Worm (Caenorhabditis elegans) whole organism, L1 larva: ENCODE data around the gene B0348.1.
A peak's percentile ranks its signal among the peaks of the same experiment; 100 is the strongest.

Experiments used
- C16A3.4 ChIP-seq: fragments of 150-350 bp; optimal IDR thresholded peaks from 2 replicates; lab custom pipeline; 2014; ENCODE audit warnings: missing biosample characterization, missing genetic modification characterization
- Y116A8C.19 ChIP-seq: sonication (generic microtip); optimal IDR thresholded peaks from 2 replicates; lab custom pipeline; 2016; ENCODE audit warnings: missing compliant biosample characterization, missing genetic modification characterization, borderline replicate concordance
- aly-2 ChIP-seq: fragments of 150-350 bp; optimal IDR thresholded peaks from 2 replicates; lab custom pipeline; 2014; ENCODE audit warnings: missing biosample characterization, missing genetic modification characterization
- ceh-8 ChIP-seq: fragments of 200-800 bp; sonication (Bioruptor generic); optimal IDR thresholded peaks from 2 replicates; lab custom pipeline; 2018; ENCODE audit warnings: mild to moderate bottlenecking, missing genetic modification characterization, moderate library complexity, missing compliant biosample characterization
- ceh-88 ChIP-seq: fragments of 200-800 bp; sonication (Bioruptor generic); IDR thresholded peaks from 2 replicates; pipeline ENCODE4 v1.3.6; 2022; ENCODE audit warnings: missing genetic modification characterization, missing compliant biosample characterization
- dpl-1 ChIP-seq, 3 experiments: fragments of 150-350 bp in 2 of 3; sonication (generic microtip) in 1 of 3; optimal IDR thresholded peaks; 2 replicates each; lab custom pipeline; 2014 to 2017; ENCODE audit warnings: missing biosample characterization in 3 of 3, missing genetic modification characterization in 3 of 3, missing genetic modification reagents in 3 of 3
- dsc-1 ChIP-seq: sonication (generic microtip); optimal IDR thresholded peaks from 2 replicates; lab custom pipeline; 2016; ENCODE audit warnings: mild to moderate bottlenecking, missing genetic modification characterization, missing compliant biosample characterization
- efl-1 ChIP-seq, 4 experiments: fragments of 150-350 bp; optimal IDR thresholded peaks in 3 of 4; peaks in 1 of 4; 1 replicate in 1 of 4; 2 replicates in 3 of 4; lab custom pipeline; 2014; ENCODE audit warnings: missing biosample characterization in 2 of 4, missing genetic modification characterization in 2 of 4, missing genetic modification reagents in 2 of 4
- efl-3 ChIP-seq: fragments of 200-800 bp; sonication (Bioruptor generic); optimal IDR thresholded peaks from 2 replicates; lab custom pipeline; 2018; ENCODE audit warnings: mild to moderate bottlenecking, missing genetic modification characterization, missing compliant biosample characterization
- egl-27 ChIP-seq, 2 experiments: fragments of 150-350 bp in 1 of 2; sonication (generic microtip); optimal IDR thresholded peaks; 3 replicates each; lab custom pipeline; 2017 to 2018; ENCODE audit warnings: missing biosample characterization in 2 of 2, missing genetic modification characterization in 2 of 2, missing genetic modification reagents in 2 of 2
- elt-2 ChIP-seq: sonication (generic microtip); optimal IDR thresholded peaks from 2 replicates; lab custom pipeline; 2016; ENCODE audit warnings: missing genetic modification characterization, mild to moderate bottlenecking, inconsistent platforms, missing compliant biosample characterization, missing genetic modification reagents
- elt-3 ChIP-seq, 6 experiments: fragments of 150-350 bp in 1 of 6; sonication (generic microtip); optimal IDR thresholded peaks; 2 replicates each; lab custom pipeline; 2017 to 2018; ENCODE audit warnings: missing biosample characterization in 6 of 6, missing genetic modification characterization in 6 of 6, inconsistent platforms in 1 of 6
- hlh-17 ChIP-seq: fragments of 200-800 bp; sonication (Bioruptor generic); optimal IDR thresholded peaks from 2 replicates; lab custom pipeline; 2018; ENCODE audit warnings: missing genetic modification characterization, mild to moderate bottlenecking, missing compliant biosample characterization, moderate library complexity, borderline replicate concordance
- hpl-2 ChIP-seq: fragments of 150-350 bp; optimal IDR thresholded peaks from 2 replicates; lab custom pipeline; 2014; ENCODE audit warnings: missing biosample characterization, missing genetic modification reagents, missing genetic modification characterization
- jun-1 ChIP-seq: fragments of 150-350 bp; optimal IDR thresholded peaks from 2 replicates; lab custom pipeline; 2014; ENCODE audit warnings: missing biosample characterization, missing genetic modification reagents, missing genetic modification characterization
- lin-13 ChIP-seq: fragments of 150-350 bp; optimal IDR thresholded peaks from 2 replicates; lab custom pipeline; 2014; ENCODE audit warnings: missing biosample characterization, missing genetic modification reagents, missing genetic modification characterization
- lin-14 ChIP-seq: fragments of 200-800 bp; sonication (Bioruptor generic); optimal IDR thresholded peaks from 2 replicates; lab custom pipeline; 2018; ENCODE audit warnings: mild to moderate bottlenecking, missing genetic modification characterization, moderate library complexity, missing compliant biosample characterization
- lin-35 ChIP-seq, 2 experiments: fragments of 150-350 bp; optimal IDR thresholded peaks; 2 replicates each; lab custom pipeline; 2014; ENCODE audit warnings: missing biosample characterization in 2 of 2, missing genetic modification characterization in 2 of 2, missing genetic modification reagents in 2 of 2
- lin-39 ChIP-seq: fragments of 150-350 bp; optimal IDR thresholded peaks from 2 replicates; lab custom pipeline; 2014; ENCODE audit warnings: missing biosample characterization, missing genetic modification reagents, missing genetic modification characterization
- lir-3 ChIP-seq: sonication (generic microtip); optimal IDR thresholded peaks from 2 replicates; lab custom pipeline; 2016; ENCODE audit warnings: mild to moderate bottlenecking, missing genetic modification characterization, moderate library complexity, missing compliant biosample characterization; ENCODE audit not compliant: poor library complexity
- lsy-2 ChIP-seq, 2 experiments: fragments of 150-350 bp; optimal IDR thresholded peaks; 2 replicates each; lab custom pipeline; 2014; ENCODE audit warnings: missing biosample characterization in 2 of 2, missing genetic modification characterization in 2 of 2
- mab-9 ChIP-seq: fragments of 200-800 bp; sonication (Bioruptor generic); IDR thresholded peaks from 2 replicates; pipeline ENCODE4 v1.3.6; 2022; ENCODE audit warnings: missing genetic modification reagents, missing genetic modification characterization, missing compliant biosample characterization
- mdl-1 ChIP-seq, 2 experiments: fragments of 150-350 bp; optimal IDR thresholded peaks; 2 replicates each; lab custom pipeline; 2014 to 2017; ENCODE audit warnings: missing biosample characterization in 2 of 2, missing genetic modification characterization in 2 of 2, inconsistent platforms in 1 of 2
- mep-1 ChIP-seq: fragments of 150-350 bp; optimal IDR thresholded peaks from 2 replicates; lab custom pipeline; 2014; ENCODE audit warnings: missing biosample characterization, missing genetic modification characterization
- nhr-19 ChIP-seq: fragments of 200-800 bp; sonication (Bioruptor generic); conservative IDR thresholded peaks from 2 replicates; pipeline ENCODE4 v1.3.6; 2022; ENCODE audit warnings: missing genetic modification characterization, missing compliant biosample characterization
- nhr-20 ChIP-seq: sonication (generic microtip); optimal IDR thresholded peaks from 2 replicates; lab custom pipeline; 2016; ENCODE audit warnings: mild to moderate bottlenecking, missing genetic modification characterization, missing compliant biosample characterization
- nhr-237 ChIP-seq: fragments of 150-350 bp; optimal IDR thresholded peaks from 2 replicates; lab custom pipeline; 2014; ENCODE audit warnings: missing biosample characterization, missing genetic modification characterization
- nhr-28 ChIP-seq: fragments of 150-350 bp; optimal IDR thresholded peaks from 2 replicates; lab custom pipeline; 2014; ENCODE audit warnings: missing biosample characterization, missing genetic modification characterization
- nhr-47 ChIP-seq: sonication (generic microtip); optimal IDR thresholded peaks from 2 replicates; lab custom pipeline; 2016; ENCODE audit warnings: mild to moderate bottlenecking, missing genetic modification characterization, moderate library complexity, missing compliant biosample characterization
- nhr-71 ChIP-seq: sonication (generic microtip); optimal IDR thresholded peaks from 2 replicates; lab custom pipeline; 2016; ENCODE audit warnings: mild to moderate bottlenecking, missing genetic modification characterization, moderate library complexity, missing compliant biosample characterization
- nhr-90 ChIP-seq: sonication (generic microtip); optimal IDR thresholded peaks from 2 replicates; lab custom pipeline; 2016; ENCODE audit warnings: mild to moderate bottlenecking, missing genetic modification characterization, missing compliant biosample characterization; ENCODE audit not compliant: poor library complexity
- pag-3 ChIP-seq: sonication (generic microtip); optimal IDR thresholded peaks from 2 replicates; lab custom pipeline; 2017; ENCODE audit warnings: missing genetic modification characterization, mild to moderate bottlenecking, missing compliant biosample characterization, antibody characterized with exemption, borderline replicate concordance; ENCODE audit not compliant: insufficient read depth
- pax-3 ChIP-seq: fragments of 200-800 bp; sonication (Bioruptor generic); optimal IDR thresholded peaks from 2 replicates; lab custom pipeline; 2018; ENCODE audit warnings: mild to moderate bottlenecking, missing genetic modification characterization, moderate library complexity, missing compliant biosample characterization
- rnt-1 ChIP-seq: sonication (generic microtip); optimal IDR thresholded peaks from 2 replicates; lab custom pipeline; 2016; ENCODE audit warnings: mild to moderate bottlenecking, missing genetic modification characterization, moderate library complexity, missing compliant biosample characterization
- skn-1 ChIP-seq: fragments of 150-350 bp; optimal IDR thresholded peaks from 2 replicates; lab custom pipeline; 2014; ENCODE audit warnings: missing biosample characterization, missing genetic modification characterization
- snu-23 ChIP-seq: sonication (generic microtip); optimal IDR thresholded peaks from 2 replicates; lab custom pipeline; 2016; ENCODE audit warnings: missing genetic modification characterization, missing compliant biosample characterization
- swsn-7 ChIP-seq: sonication (generic microtip); optimal IDR thresholded peaks from 2 replicates; lab custom pipeline; 2016; ENCODE audit warnings: missing genetic modification characterization, missing compliant biosample characterization
- tbx-2 ChIP-seq: sonication (generic microtip); optimal IDR thresholded peaks from 2 replicates; lab custom pipeline; 2016; ENCODE audit warnings: missing genetic modification characterization, missing compliant biosample characterization
- tlp-1 ChIP-seq: fragments of 150-350 bp; optimal IDR thresholded peaks from 2 replicates; lab custom pipeline; 2014; ENCODE audit warnings: missing biosample characterization, missing genetic modification characterization
- unc-130 ChIP-seq: fragments of 150-350 bp; optimal IDR thresholded peaks from 2 replicates; lab custom pipeline; 2017; ENCODE audit warnings: missing biosample characterization, missing genetic modification characterization, inconsistent platforms
- unc-30 ChIP-seq: sonication (generic microtip); optimal IDR thresholded peaks from 2 replicates; lab custom pipeline; 2017; ENCODE audit warnings: missing biosample characterization, missing genetic modification characterization
- unc-86 ChIP-seq: sonication (generic microtip); optimal IDR thresholded peaks from 2 replicates; lab custom pipeline; 2016; ENCODE audit warnings: missing genetic modification characterization, missing compliant biosample characterization
- unc-98 ChIP-seq: fragments of 200-800 bp; sonication (Bioruptor generic); IDR thresholded peaks from 2 replicates; pipeline ENCODE4 v1.3.6; 2022; ENCODE audit warnings: missing genetic modification characterization, missing compliant biosample characterization
- xbp-1 ChIP-seq: sonication (generic microtip); optimal IDR thresholded peaks from 2 replicates; lab custom pipeline; 2016; ENCODE audit warnings: missing genetic modification characterization, missing compliant biosample characterization
- zip-4 ChIP-seq: fragments of 200-800 bp; sonication (Bioruptor generic); optimal IDR thresholded peaks from 2 replicates; lab custom pipeline; 2018; ENCODE audit warnings: mild to moderate bottlenecking, missing genetic modification characterization, moderate library complexity, missing compliant biosample characterization

Gene B0348.1

DNA sequence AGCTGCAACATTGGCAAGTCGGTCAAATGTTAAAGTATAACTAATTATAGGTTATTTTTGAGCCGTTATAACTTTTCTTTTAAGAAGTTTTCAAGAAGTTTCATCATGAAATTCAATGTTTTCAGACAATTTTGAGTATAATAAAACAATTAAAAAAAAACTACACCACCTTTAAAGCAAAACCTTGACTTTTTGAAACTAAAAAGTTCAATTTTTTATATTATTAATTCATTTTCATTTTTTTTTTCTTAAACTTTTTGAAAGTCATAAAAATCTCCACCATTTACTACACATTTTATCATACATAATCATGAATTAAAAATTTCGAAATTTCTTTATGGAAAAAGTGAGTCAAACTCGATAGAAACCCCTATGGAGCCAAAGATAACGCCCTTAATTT, 3.7 kb upstream of the B0348.1 start, which contains the start of gene B0348.2:
TSS of gene B0348.2 (plus strand) at position 301 of the 400 bp plus-strand sequence.
- TF ChIP-seq dpl-1 (GFP tag; optimal IDR thresholded peaks at IDR 0.05; lab: Kevin White, UChicago): no peak
- no peak for TF ChIP-seq efl-1 (optimal IDR thresholded peaks at IDR 0.05; lab: Kevin White, UChicago)
- TF ChIP-seq efl-1 (GFP tag; optimal IDR thresholded peaks at IDR 0.05 in 1 of 2; lab: Kevin White, UChicago): peak in 1 of 2 experiments; percentile 31
- TF ChIP-seq, all 84 proteins: peak for 1

DNA sequence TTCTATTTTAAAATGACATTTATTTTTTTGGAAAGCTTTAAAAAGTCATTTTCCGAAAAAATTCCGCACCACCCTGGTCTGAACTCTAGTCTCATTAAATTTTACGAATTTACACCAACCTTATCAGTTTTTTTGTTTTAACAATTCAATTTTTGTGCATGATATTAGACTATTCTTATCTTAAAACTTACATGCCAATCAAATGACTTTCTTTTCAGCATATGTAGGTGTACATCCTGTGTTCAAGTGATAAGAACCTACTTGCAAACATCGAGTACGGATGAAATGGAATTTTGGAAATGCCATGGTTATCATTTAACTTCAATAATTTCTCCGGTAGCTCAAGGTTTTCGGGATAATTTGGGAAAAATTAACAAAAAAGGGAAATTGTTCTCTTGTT, 923 bp upstream of the B0348.1 start:
- TF ChIP-seq xbp-1 (tag; lab: Kevin White, UChicago) (no peak), hlh-17 (GFP tag; lab: Kevin White, UChicago) (no peak), pax-3 (tag; lab: Kevin White, UChicago) (no peak), hpl-2 (GFP tag; lab: Kevin White, UChicago) (no peak), pag-3 (tag; lab: Kevin White, UChicago) (no peak), skn-1 (tag; lab: Kevin White, UChicago) (no peak), lin-14 (GFP tag; lab: Kevin White, UChicago) (no peak), tbx-2 (no peak), efl-3 (GFP tag; lab: Kevin White, UChicago) (no peak), nhr-71 (no peak), tlp-1 (tag; lab: Kevin White, UChicago) (no peak), lsy-2 (tag; optimal IDR thresholded peaks at IDR 0.05; lab: Kevin White, UChicago) (peak in 1 of 2 experiments; percentile 9), elt-2 (tag; lab: Kevin White, UChicago) (peak; percentile 83), mab-9 (no peak), jun-1 (tag; lab: Kevin White, UChicago) (peak; percentile 62), elt-3 (tag; optimal IDR thresholded peaks at IDR 0.05; lab: Kevin White, UChicago) (no peak), unc-130 (tag; lab: Kevin White, UChicago) (no peak), egl-27 (tag; optimal IDR thresholded peaks at IDR 0.05; lab: Kevin White, UChicago) (no peak), Y116A8C.19 (no peak), unc-86 (no peak), nhr-90 (tag; lab: Kevin White, UChicago) (no peak), nhr-28 (tag; lab: Kevin White, UChicago) (no peak), ceh-88 (GFP tag; lab: Robert Waterston, UW) (no peak), nhr-237 (tag; lab: Kevin White, UChicago) (no peak), zip-4 (GFP tag; lab: Kevin White, UChicago) (no peak), unc-98 (GFP tag; lab: Robert Waterston, UW) (no peak)
- TF ChIP-seq, all 84 proteins: peak for 3

- TF ChIP-seq zip-4 (GFP tag; lab: Kevin White, UChicago) (peak; percentile 2), nhr-71 (no peak), unc-130 (tag; lab: Kevin White, UChicago) (peak; percentile 21), snu-23 (GFP tag; lab: Kevin White, UChicago) (peak; percentile 39), dsc-1 (tag; lab: Kevin White, UChicago) (peak; percentile 46), egl-27 (tag; optimal IDR thresholded peaks at IDR 0.05; lab: Kevin White, UChicago) (no peak), swsn-7 (peak; percentile 13), nhr-47 (peak; percentile 61), mep-1 (peak; percentile 49), lir-3 (no peak), lin-35 (GFP tag; optimal IDR thresholded peaks at IDR 0.05; lab: Kevin White, UChicago) (peak in 1 of 2 experiments; percentile 67), nhr-90 (tag; lab: Kevin White, UChicago) (peak; percentile 60), unc-30 (tag; lab: Kevin White, UChicago) (no peak), aly-2 (tag; lab: Kevin White, UChicago) (peak; percentile 27), lsy-2 (tag; optimal IDR thresholded peaks at IDR 0.05; lab: Kevin White, UChicago) (peak; percentile 21 to 39), C16A3.4 (tag; lab: Kevin White, UChicago) (peak; percentile 14), nhr-20 (peak; percentile 53), rnt-1 (tag; lab: Kevin White, UChicago) (no peak), mdl-1 (tag; optimal IDR thresholded peaks at IDR 0.05; lab: Kevin White, UChicago) (peak in 1 of 2 experiments; percentile 68), elt-3 (tag; optimal IDR thresholded peaks at IDR 0.05; lab: Kevin White, UChicago) (peak in 1 of 6 experiments; percentile 47), nhr-19 (peak; percentile 49), elt-2 (tag; lab: Kevin White, UChicago) (peak; percentile 35), ceh-8 (peak; percentile 15), efl-3 (GFP tag; lab: Kevin White, UChicago) (peak; percentile 20), Y116A8C.19 (no peak), xbp-1 (tag; lab: Kevin White, UChicago) (peak; percentile 6), lin-13 (GFP tag; lab: Kevin White, UChicago) (no peak), nhr-28 (tag; lab: Kevin White, UChicago) (no peak), lin-39 (peak; percentile 14)
Measured at ce11 chrV:53286-53685, 4.6 kb downstream of the B0348.1 start.
